Fruit fly (Drosophila melanogaster) whole organism, embryonic: ENCODE measurements around the gene ATPsyngamma.

Experiments
- CG11696 ChIP-seq: fragments of 200-800 bp; sonication (Bioruptor generic); IDR thresholded peaks from 2 replicates; pipeline ENCODE4 v1.3.6; 2022; ENCODE audit warnings: missing biosample characterization, missing genetic modification characterization
- CG12299 ChIP-seq: fragments of 200-800 bp; sonication (Bioruptor generic); optimal IDR thresholded peaks from 2 replicates; lab custom pipeline; 2018; ENCODE audit warnings: missing biosample characterization, mild to moderate bottlenecking, missing genetic modification characterization
- CG12769 ChIP-seq: fragments of 200-800 bp; sonication (Bioruptor generic); optimal IDR thresholded peaks from 2 replicates; lab custom pipeline; 2019; ENCODE audit warnings: missing biosample characterization, mild to moderate bottlenecking, missing genetic modification characterization, moderate library complexity
- CG14050 ChIP-seq: fragments of 200-800 bp; sonication (Bioruptor generic); IDR thresholded peaks from 3 replicates; pipeline ENCODE4 v1.3.6; 2022; ENCODE audit warnings: missing biosample characterization, missing genetic modification characterization
- CG14710 ChIP-seq: fragments of 200-800 bp; sonication (Bioruptor generic); optimal IDR thresholded peaks from 3 replicates; lab custom pipeline; 2019; ENCODE audit warnings: missing biosample characterization, mild to moderate bottlenecking, missing genetic modification characterization, moderate library complexity
- CG15073 ChIP-seq: fragments of 200-800 bp; sonication (Bioruptor generic); optimal IDR thresholded peaks from 2 replicates; lab custom pipeline; 2016; ENCODE audit warnings: missing biosample characterization, missing genetic modification characterization
- CG17359 ChIP-seq: fragments of 200-800 bp; sonication (Bioruptor generic); optimal IDR thresholded peaks from 3 replicates; lab custom pipeline; 2018; ENCODE audit warnings: missing biosample characterization, mild to moderate bottlenecking, missing genetic modification characterization, moderate library complexity
- CG18262 ChIP-seq: fragments of 200-800 bp; optimal IDR thresholded peaks from 3 replicates; lab custom pipeline; 2019; ENCODE audit warnings: missing biosample characterization, mild to moderate bottlenecking, missing genetic modification characterization, moderate library complexity
- CG1832 ChIP-seq: fragments of 200-800 bp; sonication (Bioruptor generic); optimal IDR thresholded peaks from 2 replicates; lab custom pipeline; 2017; ENCODE audit warnings: missing biosample characterization, mild to moderate bottlenecking, missing genetic modification characterization, inconsistent platforms
- CG2678 ChIP-seq: fragments of 200-800 bp; sonication (Bioruptor generic); optimal IDR thresholded peaks from 3 replicates; lab custom pipeline; 2019; ENCODE audit warnings: missing biosample characterization, mild to moderate bottlenecking, missing genetic modification characterization, moderate library complexity
- CG32532 ChIP-seq: fragments of 200-800 bp; sonication (Bioruptor generic); IDR thresholded peaks from 2 replicates; pipeline ENCODE4 v1.3.6; 2022; ENCODE audit warnings: missing biosample characterization, missing genetic modification characterization
- CG32767 ChIP-seq: fragments of 200-800 bp; sonication (Bioruptor generic); IDR thresholded peaks from 2 replicates; pipeline ENCODE4 v1.3.6; 2022; ENCODE audit warnings: missing biosample characterization, missing genetic modification characterization
- CG3281 ChIP-seq: fragments of 200-800 bp; sonication (Bioruptor generic); optimal IDR thresholded peaks from 3 replicates; lab custom pipeline; 2017; ENCODE audit warnings: missing biosample characterization, mild to moderate bottlenecking, missing genetic modification characterization
- CG3407 ChIP-seq: fragments of 200-800 bp; sonication (Bioruptor generic); optimal IDR thresholded peaks from 2 replicates; lab custom pipeline; 2018; ENCODE audit warnings: missing biosample characterization, mild to moderate bottlenecking, missing genetic modification characterization
- CG4854 ChIP-seq: fragments of 200-800 bp; sonication (Bioruptor generic); optimal IDR thresholded peaks from 2 replicates; lab custom pipeline; 2016; ENCODE audit warnings: missing biosample characterization, missing genetic modification characterization, inconsistent platforms
- CG5245 ChIP-seq: fragments of 200-800 bp; sonication (Bioruptor generic); optimal IDR thresholded peaks from 3 replicates; lab custom pipeline; 2016; ENCODE audit warnings: missing biosample characterization, missing genetic modification characterization
- CG8478 ChIP-seq: fragments of >200 bp; optimal IDR thresholded peaks from 2 replicates; lab custom pipeline; 2018
- CoRest ChIP-seq: fragments of 200-800 bp; sonication (Bioruptor generic); optimal IDR thresholded peaks from 3 replicates; lab custom pipeline; 2018; ENCODE audit warnings: missing biosample characterization, mild to moderate bottlenecking, missing genetic modification characterization, moderate library complexity
- D19A ChIP-seq: fragments of 200-800 bp; optimal IDR thresholded peaks from 3 replicates; lab custom pipeline; 2019; ENCODE audit warnings: missing biosample characterization, mild to moderate bottlenecking, missing genetic modification characterization, moderate library complexity
- Deaf1 ChIP-seq: fragments of 200-800 bp; optimal IDR thresholded peaks from 3 replicates; lab custom pipeline; 2019; ENCODE audit warnings: missing biosample characterization, mild to moderate bottlenecking, missing genetic modification characterization, moderate library complexity
- Eip74EF ChIP-seq, 2 experiments: fragments of 200-800 bp in 1 of 2; fragments of >200 bp in 1 of 2; sonication (Bioruptor generic) in 1 of 2; optimal IDR thresholded peaks; 2 replicates each; lab custom pipeline; 2017 to 2019; ENCODE audit warnings: missing biosample characterization in 2 of 2, missing genetic modification characterization in 2 of 2, mild to moderate bottlenecking in 1 of 2, moderate library complexity in 1 of 2
- Gug ChIP-seq: fragments of 200-800 bp; sonication (Bioruptor generic); IDR thresholded peaks from 4 replicates; pipeline ENCODE4 v1.3.6; 2022; ENCODE audit warnings: missing biosample characterization, missing genetic modification characterization
- Med ChIP-seq: fragments of 200-800 bp; sonication (Bioruptor generic); peaks from one replicate; lab custom pipeline; 2016; ENCODE audit warnings: missing biosample characterization, missing genetic modification characterization, mild to moderate bottlenecking, inconsistent platforms, moderate library complexity
- Scr ChIP-seq: fragments of 200-800 bp; sonication (Bioruptor generic); IDR thresholded peaks from 2 replicates; pipeline ENCODE4 v1.3.6; 2022; ENCODE audit warnings: missing biosample characterization, missing genetic modification characterization; ENCODE audit not compliant: partially characterized antibody
- Stat92E ChIP-seq, 3 experiments: fragments of >200 bp in 2 of 3; fragments of 200-800 bp in 1 of 3; sonication (Bioruptor generic) in 1 of 3; optimal IDR thresholded peaks; 2 replicates each; lab custom pipeline; 2017 to 2019; ENCODE audit warnings: missing biosample characterization in 3 of 3, missing genetic modification characterization in 3 of 3, mild to moderate bottlenecking in 1 of 3, moderate library complexity in 1 of 3
- YL-1 ChIP-seq: fragments of 200-800 bp; sonication (Bioruptor generic); optimal IDR thresholded peaks from 3 replicates; lab custom pipeline; 2017; ENCODE audit warnings: missing biosample characterization, mild to moderate bottlenecking, missing genetic modification characterization
- bigmax ChIP-seq: fragments of 200-800 bp; sonication (Bioruptor generic); optimal IDR thresholded peaks from 2 replicates; lab custom pipeline; 2018; ENCODE audit warnings: missing biosample characterization, mild to moderate bottlenecking, missing genetic modification characterization
- br ChIP-seq: fragments of >200 bp; optimal IDR thresholded peaks from 2 replicates; lab custom pipeline; 2017
- cad ChIP-seq: fragments of >200 bp; optimal IDR thresholded peaks from 2 replicates; lab custom pipeline; 2017; ENCODE audit warnings: missing biosample characterization, missing genetic modification characterization
- caup ChIP-seq: fragments of 200-800 bp; sonication (Bioruptor generic); optimal IDR thresholded peaks from 3 replicates; lab custom pipeline; 2017; ENCODE audit warnings: missing biosample characterization, mild to moderate bottlenecking, missing genetic modification characterization, moderate library complexity; ENCODE audit not compliant: severe bottlenecking
- chm ChIP-seq: fragments of 200-800 bp; sonication (Bioruptor generic); IDR thresholded peaks from 2 replicates; pipeline ENCODE4 v1.3.6; 2022; ENCODE audit warnings: missing biosample characterization, missing genetic modification characterization
- croc ChIP-seq: fragments of 200-800 bp; sonication (Bioruptor generic); conservative IDR thresholded peaks from 3 replicates; pipeline ENCODE4 v1.3.6; 2022; ENCODE audit warnings: missing biosample characterization, missing genetic modification characterization
- cwo ChIP-seq: fragments of 200-800 bp; sonication (Bioruptor generic); optimal IDR thresholded peaks from 3 replicates; lab custom pipeline; 2017; ENCODE audit warnings: missing biosample characterization, missing genetic modification characterization, mild to moderate bottlenecking, moderate library complexity, missing genetic modification reagents
- dimm ChIP-seq: fragments of 200-800 bp; sonication (Bioruptor generic); IDR thresholded peaks from 2 replicates; pipeline ENCODE4 v1.3.6; 2022; ENCODE audit warnings: missing biosample characterization, missing genetic modification characterization
- eyg ChIP-seq: fragments of 200-800 bp; sonication (Bioruptor generic); optimal IDR thresholded peaks from 3 replicates; lab custom pipeline; 2016; ENCODE audit warnings: missing biosample characterization, missing genetic modification characterization
- hkb ChIP-seq, 2 experiments: fragments of 200-800 bp in 1 of 2; fragments of >200 bp in 1 of 2; sonication (Bioruptor generic) in 1 of 2; IDR thresholded peaks in 1 of 2; optimal IDR thresholded peaks in 1 of 2; 2 replicates each; pipeline versions ENCODE4 v1.3.6 to Lab custom; 2017 to 2022; ENCODE audit warnings: missing biosample characterization in 1 of 2, missing genetic modification characterization in 1 of 2
- kay ChIP-seq: fragments of 200-800 bp; sonication (Bioruptor generic); optimal IDR thresholded peaks from 2 replicates; lab custom pipeline; 2016; ENCODE audit warnings: missing biosample characterization, missing genetic modification characterization
- lab ChIP-seq: fragments of 200-800 bp; sonication (Bioruptor generic); optimal IDR thresholded peaks from 3 replicates; lab custom pipeline; 2017; ENCODE audit warnings: missing biosample characterization, missing genetic modification characterization, mild to moderate bottlenecking, moderate library complexity, missing genetic modification reagents
- lbe ChIP-seq: fragments of 200-800 bp; sonication (Bioruptor generic); optimal IDR thresholded peaks from 2 replicates; lab custom pipeline; 2016; ENCODE audit warnings: missing biosample characterization, mild to moderate bottlenecking, missing genetic modification characterization
- nom ChIP-seq: fragments of 200-800 bp; sonication (Bioruptor generic); optimal IDR thresholded peaks from 2 replicates; lab custom pipeline; 2017; ENCODE audit warnings: missing biosample characterization, missing genetic modification characterization, mild to moderate bottlenecking, moderate library complexity, missing genetic modification reagents
- oc ChIP-seq: fragments of 200-800 bp; sonication (Bioruptor generic); optimal IDR thresholded peaks from 2 replicates; lab custom pipeline; 2018; ENCODE audit warnings: missing biosample characterization, mild to moderate bottlenecking, missing genetic modification characterization, moderate library complexity
- org-1 ChIP-seq: fragments of 200-800 bp; sonication (Bioruptor generic); optimal IDR thresholded peaks from 2 replicates; lab custom pipeline; 2017; ENCODE audit warnings: missing biosample characterization, missing genetic modification characterization
- run ChIP-seq: fragments of 200-800 bp; sonication (Bioruptor generic); optimal IDR thresholded peaks from 3 replicates; lab custom pipeline; 2018; ENCODE audit warnings: missing biosample characterization, mild to moderate bottlenecking, missing genetic modification characterization
- sima ChIP-seq: fragments of 200-800 bp; sonication (Bioruptor generic); optimal IDR thresholded peaks from 2 replicates; lab custom pipeline; 2016; ENCODE audit warnings: missing biosample characterization, missing genetic modification characterization
- tin ChIP-seq: fragments of 200-800 bp; sonication (Bioruptor generic); optimal IDR thresholded peaks from 3 replicates; lab custom pipeline; 2016; ENCODE audit warnings: missing biosample characterization, missing genetic modification characterization
- trh ChIP-seq: fragments of 200-800 bp; sonication (Bioruptor generic); optimal IDR thresholded peaks from 2 replicates; lab custom pipeline; 2016; ENCODE audit warnings: missing biosample characterization, missing genetic modification characterization
- tx ChIP-seq: fragments of 200-800 bp; sonication (Bioruptor generic); optimal IDR thresholded peaks from 2 replicates; lab custom pipeline; 2016; ENCODE audit warnings: missing biosample characterization, missing genetic modification characterization
- usp ChIP-seq: fragments of >200 bp; optimal IDR thresholded peaks from 2 replicates; lab custom pipeline; 2017; ENCODE audit warnings: missing biosample characterization, missing genetic modification characterization
- vvl ChIP-seq: fragments of 200-800 bp; sonication (Bioruptor generic); IDR thresholded peaks from 2 replicates; pipeline ENCODE4 v1.3.6; 2022; ENCODE audit warnings: missing biosample characterization, missing genetic modification characterization
- z ChIP-seq: fragments of 200-800 bp; sonication (Bioruptor generic); IDR thresholded peaks from 3 replicates; pipeline ENCODE4 v1.3.6; 2022; ENCODE audit warnings: missing biosample characterization, missing genetic modification characterization

ATPsyngamma gene

dm6 chr3R:29778985-29779298, 30.0 kb upstream of the ATPsyngamma start (continued):
- TF ChIP-seq CG3281 (GFP tag; lab: Kevin White, UChicago) = peak; percentile 48
- peak; percentile 27 for TF ChIP-seq CG2678
- TF ChIP-seq croc (GFP tag; lab: Robert Waterston, UW) = no peak
- no peak for TF ChIP-seq z (GFP tag; lab: Robert Waterston, UW)
- TF ChIP-seq CG12299 = no peak
- no peak for TF ChIP-seq CG15073
- TF ChIP-seq cwo (GFP tag; lab: Kevin White, UChicago) = peak; percentile 31
- no peak for TF ChIP-seq oc
- no peak for TF ChIP-seq Gug
- TF ChIP-seq CG11696 (GFP tag; lab: Robert Waterston, UW) = peak; percentile 31; the same call in 1 of the 2 replicates
- peak; percentile 55 for TF ChIP-seq kay (GFP tag; lab: Kevin White, UChicago)
- no peak for TF ChIP-seq run
- no peak for TF ChIP-seq CG32767
- TF ChIP-seq Med (GFP tag; lab: Kevin White, UChicago) = peak; percentile 71

- TF ChIP-seq CG14050 (GFP tag; lab: Robert Waterston, UW) (no peak), CG14710 (tag; lab: Kevin White, UChicago) (no peak), tin (GFP tag; lab: Kevin White, UChicago) (no peak), YL-1 (no peak), eyg (GFP tag; lab: Kevin White, UChicago) (no peak), CG4854 (no peak), Stat92E (GFP tag; optimal IDR thresholded peaks at IDR 0.05; lab: Kevin White, UChicago) (peak in 1 of 3 experiments; percentile 37), CG1832 (GFP tag; lab: Kevin White, UChicago) (no peak), chm (GFP tag; lab: Robert Waterston, UW) (no peak), cad (GFP tag; lab: Kevin White, UChicago) (no peak), caup (GFP tag; lab: Kevin White, UChicago) (no peak), lab (GFP tag; lab: Kevin White, UChicago) (no peak), sima (GFP tag; lab: Kevin White, UChicago) (no peak), trh (GFP tag; lab: Kevin White, UChicago) (no peak), dimm (no peak), CoRest (tag; lab: Kevin White, UChicago) (no peak), CG8478 (no peak), hkb (optimal IDR thresholded peaks at IDR 0.05; lab: Kevin White, UChicago) (no peak), hkb (GFP tag; IDR thresholded peaks at IDR 0.05; lab: Robert Waterston, UW) (no peak), Eip74EF (GFP tag; optimal IDR thresholded peaks at IDR 0.05; lab: Kevin White, UChicago) (peak in 1 of 2 experiments; percentile 12), org-1 (GFP tag; lab: Kevin White, UChicago) (no peak), usp (GFP tag; lab: Kevin White, UChicago) (no peak), bigmax (no peak), CG18262 (tag; lab: Kevin White, UChicago) (no peak), br (lab: Kevin White, UChicago) (no peak), vvl (GFP tag; lab: Robert Waterston, UW) (no peak), CG32532 (GFP tag; lab: Robert Waterston, UW) (no peak), CG12769 (peak; percentile 69), Deaf1 (peak; percentile 54), Scr (GFP tag; lab: Robert Waterston, UW) (peak; percentile 53), D19A (tag; lab: Kevin White, UChicago) (no peak), nom (no peak), CG5245 (no peak), CG3407 (GFP tag; lab: Kevin White, UChicago) (no peak), tx (GFP tag; lab: Kevin White, UChicago) (no peak), lbe (no peak), CG17359 (tag; lab: Kevin White, UChicago) (no peak)
These were observed 29.4 kb upstream of the ATPsyngamma start for dm6 chr3R:29778139-29778984.
